Worm (Caenorhabditis elegans) whole organism, L3 larva: ENCODE measurements around the gene srh-46.

Source experiments
- R02D3.7 ChIP-seq: fragments of 150-350 bp; optimal IDR thresholded peaks from 2 replicates; lab custom pipeline; 2014; ENCODE audit warnings: missing biosample characterization, missing genetic modification characterization
- fkh-10 ChIP-seq: sonication (generic microtip); optimal IDR thresholded peaks from 2 replicates; lab custom pipeline; 2017; ENCODE audit warnings: missing biosample characterization, missing genetic modification reagents, missing genetic modification characterization
- nhr-11 ChIP-seq: fragments of 150-350 bp; optimal IDR thresholded peaks from 2 replicates; lab custom pipeline; 2014; ENCODE audit warnings: missing biosample characterization, missing genetic modification characterization
- nhr-237 ChIP-seq: fragments of 150-350 bp; optimal IDR thresholded peaks from 2 replicates; lab custom pipeline; 2014; ENCODE audit warnings: missing biosample characterization, missing genetic modification characterization
- nhr-43 ChIP-seq: sonication (generic microtip); optimal IDR thresholded peaks from 2 replicates; lab custom pipeline; 2016; ENCODE audit warnings: mild to moderate bottlenecking, missing genetic modification characterization, missing compliant biosample characterization; ENCODE audit not compliant: poor library complexity, severe bottlenecking
- pqm-1 ChIP-seq: fragments of 150-350 bp; optimal IDR thresholded peaks from 2 replicates; lab custom pipeline; 2017; ENCODE audit warnings: missing biosample characterization, missing genetic modification characterization, inconsistent platforms
- sea-2 ChIP-seq: fragments of 150-350 bp; sonication (generic microtip); optimal IDR thresholded peaks from 4 replicates; lab custom pipeline; 2014; ENCODE audit warnings: missing biosample characterization, missing genetic modification reagents, missing genetic modification characterization
- unc-39 ChIP-seq: sonication (generic microtip); optimal IDR thresholded peaks from 4 replicates; lab custom pipeline; 2017; ENCODE audit warnings: missing biosample characterization, missing genetic modification characterization
- unc-62 ChIP-seq: fragments of 150-350 bp; sonication (generic microtip); optimal IDR thresholded peaks from 4 replicates; lab custom pipeline; 2014; ENCODE audit warnings: missing biosample characterization, missing genetic modification reagents, missing genetic modification characterization

DNA sequence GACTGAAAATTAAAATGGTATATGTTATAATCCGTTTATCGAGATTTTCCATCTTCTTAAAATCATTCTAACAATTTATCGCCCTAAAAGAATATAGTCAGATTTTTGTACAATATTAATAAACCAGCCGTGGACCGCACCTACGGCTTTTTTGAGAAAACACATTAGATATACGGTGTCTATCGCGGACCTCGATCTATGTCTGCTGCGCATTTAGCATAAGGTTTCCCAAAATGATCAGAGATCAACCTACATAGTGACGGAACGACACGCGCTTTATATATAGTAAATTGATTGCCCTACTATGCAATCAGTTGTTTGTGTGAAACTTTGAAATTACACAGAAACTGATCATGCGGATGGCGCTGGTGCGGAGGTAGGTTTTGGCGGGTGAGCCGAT, 10.0 kb downstream of the srh-46 start:
- TF ChIP-seq nhr-11 (tag; lab: Kevin White, UChicago) (no peak), sea-2 (GFP tag; lab: Kevin White, UChicago) (no peak), unc-62 (GFP tag; lab: Kevin White, UChicago) (no peak), nhr-43 (tag; lab: Kevin White, UChicago) (no peak), pqm-1 (tag; lab: Kevin White, UChicago) (no peak), nhr-237 (tag; lab: Kevin White, UChicago) (no peak), R02D3.7 (tag; lab: Kevin White, UChicago) (no peak), unc-39 (tag; lab: Kevin White, UChicago) (no peak), fkh-10 (GFP tag; lab: Kevin White, UChicago) (no peak)
